Worm (Caenorhabditis elegans): ENCODE results near the gene ador-1.

ador-1 gene

DNA sequence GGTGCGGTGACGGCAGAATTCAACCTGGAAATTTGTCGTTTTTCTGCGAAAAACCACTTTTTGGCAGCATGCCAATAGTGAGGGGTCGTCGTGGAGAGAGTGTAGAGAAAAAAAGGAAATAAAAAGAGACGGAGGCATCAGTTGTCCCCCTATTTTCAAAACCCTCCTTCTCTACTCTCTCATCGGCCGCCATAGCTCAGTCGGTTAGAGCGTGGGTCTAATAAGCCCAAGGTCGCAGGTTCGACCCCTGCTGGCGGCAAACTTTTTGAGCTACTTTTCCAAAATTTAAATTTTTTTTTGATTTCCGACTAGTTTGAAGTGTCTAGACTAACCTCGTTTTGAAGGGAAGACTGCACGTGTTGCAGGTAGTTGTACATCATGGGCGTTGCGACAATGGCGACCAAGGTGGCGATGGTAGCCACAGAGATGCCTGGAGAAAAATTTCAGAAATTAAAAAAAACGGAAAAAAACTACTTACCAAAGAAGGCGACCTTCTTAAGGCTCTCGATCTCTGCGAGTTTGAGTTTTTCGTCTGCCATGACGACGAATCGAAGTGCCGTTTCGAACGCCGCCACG lies 8.0 kb downstream of the ador-1 start, which contains the start of gene col-85 (continued):
- TF ChIP-seq aly-2 (tag; optimal IDR thresholded peaks at IDR 0.05), result no peak
- TF ChIP-seq ceh-32 (tag; optimal IDR thresholded peaks at IDR 0.05; ENCODE audit: poor library complexity), result peak; percentile 2
- TF ChIP-seq dmd-9 (GFP tag; IDR thresholded peaks at IDR 0.05), result peak; percentile 87
- TF ChIP-seq nhr-77 (tag; optimal IDR thresholded peaks at IDR 0.05), result peak; percentile 60
- TF ChIP-seq ama-1 (optimal IDR thresholded peaks at IDR 0.05), result no peak
- TF ChIP-seq tra-1 (GFP tag; IDR thresholded peaks at IDR 0.05), result peak; percentile 94
- peak; percentile 94 for TF ChIP-seq aha-1 (tag)
- TF ChIP-seq duxl-1 (tag; optimal IDR thresholded peaks at IDR 0.05; ENCODE audit: poor library complexity), result peak; percentile 82
- TF ChIP-seq hif-1 (tag; optimal IDR thresholded peaks at IDR 0.05), result peak; percentile 5 to 68
- peak; percentile 91 for TF ChIP-seq ctbp-1 (GFP tag; IDR thresholded peaks at IDR 0.05)
- TF ChIP-seq egl-43 (GFP tag; IDR thresholded peaks at IDR 0.05), result peak; percentile 98
- peak; percentile 98 for TF ChIP-seq lim-7 (GFP tag; IDR thresholded peaks at IDR 0.05)
- TF ChIP-seq D1046.2 (GFP tag; IDR thresholded peaks at IDR 0.05), result peak; percentile 91
- TF ChIP-seq spr-1 (tag; optimal IDR thresholded peaks at IDR 0.05), result peak; percentile 79
- peak; percentile 62 for TF ChIP-seq lir-3 (tag; optimal IDR thresholded peaks at IDR 0.05)
- TF ChIP-seq nhr-41 (GFP tag; IDR thresholded peaks at IDR 0.05), result peak; percentile 94
- peak in 1 of 2 experiments; percentile 79 for TF ChIP-seq unc-62 (GFP tag; optimal IDR thresholded peaks at IDR 0.05 in 1 of 2)
- no peak for TF ChIP-seq unc-62 (tag; optimal IDR thresholded peaks at IDR 0.05)
- peak; percentile 98 for TF ChIP-seq hmg-1.1 (GFP tag; IDR thresholded peaks at IDR 0.05)
- peak; percentile 89 for TF ChIP-seq lin-1 (GFP tag; IDR thresholded peaks at IDR 0.05)
- TF ChIP-seq nhr-102 (tag; optimal IDR thresholded peaks at IDR 0.05), result peak; percentile 75
- peak; percentile 14 to 86 for TF ChIP-seq daf-16 (GFP tag; optimal IDR thresholded peaks at IDR 0.05)
- peak; percentile 57 for TF ChIP-seq daf-16 (tag; optimal IDR thresholded peaks at IDR 0.05)
- TF ChIP-seq unc-39 (tag; optimal IDR thresholded peaks at IDR 0.05), result no peak

DNA sequence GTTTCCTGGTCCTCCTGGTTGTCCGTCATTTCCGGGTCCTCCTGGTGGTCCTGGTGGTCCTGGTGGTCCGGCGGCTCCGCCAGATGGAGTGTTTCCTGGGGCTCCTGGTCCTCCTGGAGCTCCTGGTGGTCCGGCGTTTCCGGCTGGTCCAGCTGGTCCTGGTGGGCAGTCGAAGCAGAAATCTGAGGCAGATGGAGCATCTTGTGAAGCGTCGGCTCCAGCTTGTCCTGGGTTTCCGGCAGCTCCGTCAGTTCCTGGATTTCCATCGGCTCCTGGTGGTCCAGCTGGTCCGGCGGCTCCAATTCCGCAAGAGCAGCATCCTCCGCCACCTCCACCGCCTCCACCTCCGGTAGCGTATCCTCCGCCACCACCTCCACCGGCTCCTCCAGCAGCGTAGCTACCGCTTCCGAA lies 8.6 kb downstream of the ador-1 start:
- 0 out of 2 replicates have a peak, but pooled peaks have one; percentile 49 for TF ChIP-seq pha-4 (GFP tag; IDR thresholded peaks at IDR 0.05)
- TF ChIP-seq pha-4 (tag; optimal IDR thresholded peaks at IDR 0.05), result no peak
- no peak for TF ChIP-seq arid-1 (GFP tag; conservative IDR thresholded peaks at IDR 0.05)
- peak; percentile 98 for TF ChIP-seq set-16 (GFP tag; IDR thresholded peaks at IDR 0.05)

ce11 chrII:12491936-12492335 lies 10.7 kb downstream of the ador-1 start, which contains the start of gene srz-6:
Gene srz-6, plus strand, starts transcription at chrII:12492236.
- no peak for TF ChIP-seq gei-8 (GFP tag; optimal IDR thresholded peaks at IDR 0.05)
- no peak for TF ChIP-seq R02D3.7 (tag; optimal IDR thresholded peaks at IDR 0.05)
- TF ChIP-seq ctbp-1 (GFP tag; IDR thresholded peaks at IDR 0.05), result no peak
- TF ChIP-seq nhr-102 (tag; optimal IDR thresholded peaks at IDR 0.05), result no peak
- no peak for TF ChIP-seq mep-1 (tag; optimal IDR thresholded peaks at IDR 0.05)
- no peak for TF ChIP-seq daf-19 (GFP tag; conservative IDR thresholded peaks at IDR 0.05)
- TF ChIP-seq saeg-2 (GFP tag; IDR thresholded peaks at IDR 0.05), result no peak
- no peak for TF ChIP-seq unc-62 (GFP tag; optimal IDR thresholded peaks at IDR 0.05 in 1 of 2)
- TF ChIP-seq unc-62 (tag; optimal IDR thresholded peaks at IDR 0.05), result no peak
- no peak for TF ChIP-seq hlh-30 (tag; optimal IDR thresholded peaks at IDR 0.05; ENCODE audit: insufficient read depth)
- TF ChIP-seq pha-4 (GFP tag; IDR thresholded peaks at IDR 0.05), result no peak
- no peak for TF ChIP-seq pha-4 (tag; optimal IDR thresholded peaks at IDR 0.05)
- no peak for TF ChIP-seq ceh-62 (tag; optimal IDR thresholded peaks at IDR 0.05)
- TF ChIP-seq Y48G9A.11 (GFP tag; IDR thresholded peaks at IDR 0.05), result no peak
- no peak for TF ChIP-seq lin-1 (GFP tag; IDR thresholded peaks at IDR 0.05)
- no peak for TF ChIP-seq ces-1 (GFP tag; optimal IDR thresholded peaks at IDR 0.05)
- TF ChIP-seq lin-15B (tag; optimal IDR thresholded peaks at IDR 0.05), result no peak
- TF ChIP-seq D1046.2 (GFP tag; IDR thresholded peaks at IDR 0.05), result no peak
- TF ChIP-seq mxl-3 (GFP tag; optimal IDR thresholded peaks at IDR 0.05), result no peak
- TF ChIP-seq F44E2.7 (GFP tag; IDR thresholded peaks at IDR 0.05), result no peak
- no peak for TF ChIP-seq nhr-6 (tag; optimal IDR thresholded peaks at IDR 0.05)
- TF ChIP-seq zip-2 (tag; optimal IDR thresholded peaks at IDR 0.05), result no peak

Data from whole organism, L4 larva.